Worm (Caenorhabditis elegans): ENCODE data around the gene pqn-75.

ce11 chrIV:4121055-4121454 lies 48.9 kb downstream of the pqn-75 start:
- no peak for TF ChIP-seq C17E4.6 (GFP tag; IDR thresholded peaks at IDR 0.05)
- TF ChIP-seq snpc-4 (GFP tag; optimal IDR thresholded peaks at IDR 0.05), result no peak
- no peak for TF ChIP-seq snpc-4 (tag; optimal IDR thresholded peaks at IDR 0.05)
- no peak for TF ChIP-seq dox-1 (GFP tag; IDR thresholded peaks at IDR 0.05)
- TF ChIP-seq ama-1 (optimal IDR thresholded peaks at IDR 0.05), result no peak
- no peak for TF ChIP-seq ama-1 (GFP tag; optimal IDR thresholded peaks at IDR 0.05)
- TF ChIP-seq K12H6.12 (tag; optimal IDR thresholded peaks at IDR 0.05), result no peak
- TF ChIP-seq ceh-79 (tag; optimal IDR thresholded peaks at IDR 0.05), result no peak
- no peak for TF ChIP-seq hmg-20 (GFP tag; IDR thresholded peaks at IDR 0.05)

Measured in whole organism, young adult.